Worm (Caenorhabditis elegans) whole organism, L1 larva: Measurements from ENCODE around the gene ZK370.6.
A peak's percentile ranks its signal among the peaks of the same experiment; 100 is the strongest.

Experiments used
- C04F5.9 ChIP-seq: sonication (generic microtip); optimal IDR thresholded peaks from 2 replicates; lab custom pipeline; 2016; ENCODE audit warnings: missing genetic modification characterization, missing compliant biosample characterization
- C16A3.4 ChIP-seq: fragments of 150-350 bp; optimal IDR thresholded peaks from 2 replicates; lab custom pipeline; 2014; ENCODE audit warnings: missing biosample characterization, missing genetic modification characterization
- Y116A8C.19 ChIP-seq: sonication (generic microtip); optimal IDR thresholded peaks from 2 replicates; lab custom pipeline; 2016; ENCODE audit warnings: missing compliant biosample characterization, missing genetic modification characterization, borderline replicate concordance
- aha-1 ChIP-seq: fragments of 150-350 bp; optimal IDR thresholded peaks from 2 replicates; lab custom pipeline; 2014; ENCODE audit warnings: missing biosample characterization, missing genetic modification characterization
- alr-1 ChIP-seq: fragments of 200-800 bp; sonication (Bioruptor generic); optimal IDR thresholded peaks from 2 replicates; lab custom pipeline; 2018; ENCODE audit warnings: borderline replicate concordance, mild to moderate bottlenecking, missing genetic modification characterization, missing compliant biosample characterization
- aly-2 ChIP-seq: fragments of 150-350 bp; optimal IDR thresholded peaks from 2 replicates; lab custom pipeline; 2014; ENCODE audit warnings: missing biosample characterization, missing genetic modification characterization
- ama-1 ChIP-seq: fragments of 150-350 bp; optimal IDR thresholded peaks from 2 replicates; lab custom pipeline; 2014
- blmp-1 ChIP-seq: fragments of 150-350 bp; optimal IDR thresholded peaks from 2 replicates; lab custom pipeline; 2014; ENCODE audit warnings: missing biosample characterization, missing genetic modification characterization
- ceh-63 ChIP-seq: fragments of 200-800 bp; sonication (Bioruptor generic); optimal IDR thresholded peaks from 2 replicates; lab custom pipeline; 2018; ENCODE audit warnings: mild to moderate bottlenecking, missing genetic modification characterization, missing compliant biosample characterization
- ceh-8 ChIP-seq: fragments of 200-800 bp; sonication (Bioruptor generic); optimal IDR thresholded peaks from 2 replicates; lab custom pipeline; 2018; ENCODE audit warnings: mild to moderate bottlenecking, missing genetic modification characterization, moderate library complexity, missing compliant biosample characterization
- ceh-82 ChIP-seq, 3 experiments: fragments of 150-350 bp in 1 of 3; sonication (generic microtip) in 2 of 3; optimal IDR thresholded peaks; 2 replicates each; lab custom pipeline; 2014 to 2017; ENCODE audit warnings: missing biosample characterization in 3 of 3, missing genetic modification characterization in 3 of 3
- ceh-90 ChIP-seq: sonication (generic microtip); optimal IDR thresholded peaks from 2 replicates; lab custom pipeline; 2016; ENCODE audit warnings: missing genetic modification characterization, missing compliant biosample characterization
- ces-1 ChIP-seq: fragments of 150-350 bp; optimal IDR thresholded peaks from 2 replicates; lab custom pipeline; 2014; ENCODE audit warnings: missing biosample characterization, missing genetic modification reagents, missing genetic modification characterization
- dpl-1 ChIP-seq, 3 experiments: fragments of 150-350 bp in 2 of 3; sonication (generic microtip) in 1 of 3; optimal IDR thresholded peaks; 2 replicates each; lab custom pipeline; 2014 to 2017; ENCODE audit warnings: missing biosample characterization in 3 of 3, missing genetic modification characterization in 3 of 3, missing genetic modification reagents in 3 of 3
- efl-3 ChIP-seq: fragments of 200-800 bp; sonication (Bioruptor generic); optimal IDR thresholded peaks from 2 replicates; lab custom pipeline; 2018; ENCODE audit warnings: mild to moderate bottlenecking, missing genetic modification characterization, missing compliant biosample characterization
- elt-2 ChIP-seq: sonication (generic microtip); optimal IDR thresholded peaks from 2 replicates; lab custom pipeline; 2016; ENCODE audit warnings: missing genetic modification characterization, mild to moderate bottlenecking, inconsistent platforms, missing compliant biosample characterization, missing genetic modification reagents
- elt-3 ChIP-seq, 6 experiments: fragments of 150-350 bp in 1 of 6; sonication (generic microtip); optimal IDR thresholded peaks; 2 replicates each; lab custom pipeline; 2017 to 2018; ENCODE audit warnings: missing biosample characterization in 6 of 6, missing genetic modification characterization in 6 of 6, inconsistent platforms in 1 of 6
- fkh-10 ChIP-seq: sonication (generic microtip); optimal IDR thresholded peaks from 2 replicates; lab custom pipeline; 2017; ENCODE audit warnings: missing biosample characterization, missing genetic modification reagents, missing genetic modification characterization
- fkh-4 ChIP-seq: sonication (generic microtip); optimal IDR thresholded peaks from 2 replicates; lab custom pipeline; 2016; ENCODE audit warnings: missing compliant biosample characterization, missing genetic modification characterization, borderline replicate concordance
- fkh-8 ChIP-seq: sonication (generic microtip); optimal IDR thresholded peaks from 2 replicates; lab custom pipeline; 2016; ENCODE audit warnings: mild to moderate bottlenecking, missing genetic modification characterization, missing compliant biosample characterization
- fos-1 ChIP-seq: fragments of 150-350 bp; optimal IDR thresholded peaks from 2 replicates; lab custom pipeline; 2014; ENCODE audit warnings: missing biosample characterization, missing genetic modification characterization
- grh-1 ChIP-seq: fragments of 200-800 bp; sonication (Bioruptor generic); IDR thresholded peaks from 2 replicates; pipeline ENCODE4 v1.3.6; 2022; ENCODE audit warnings: missing genetic modification reagents, missing genetic modification characterization, missing compliant biosample characterization
- hlh-17 ChIP-seq: fragments of 200-800 bp; sonication (Bioruptor generic); optimal IDR thresholded peaks from 2 replicates; lab custom pipeline; 2018; ENCODE audit warnings: missing genetic modification characterization, mild to moderate bottlenecking, missing compliant biosample characterization, moderate library complexity, borderline replicate concordance
- hlh-4 ChIP-seq: sonication (generic microtip); optimal IDR thresholded peaks from 2 replicates; lab custom pipeline; 2016; ENCODE audit warnings: mild to moderate bottlenecking, missing genetic modification characterization, missing compliant biosample characterization
- hpl-2 ChIP-seq: fragments of 150-350 bp; optimal IDR thresholded peaks from 2 replicates; lab custom pipeline; 2014; ENCODE audit warnings: missing biosample characterization, missing genetic modification reagents, missing genetic modification characterization
- isw-1 ChIP-seq: fragments of 200-800 bp; sonication (Bioruptor generic); IDR thresholded peaks from 2 replicates; pipeline ENCODE4 v1.3.6; 2022; ENCODE audit warnings: missing genetic modification characterization, missing compliant biosample characterization
- jun-1 ChIP-seq: fragments of 150-350 bp; optimal IDR thresholded peaks from 2 replicates; lab custom pipeline; 2014; ENCODE audit warnings: missing biosample characterization, missing genetic modification reagents, missing genetic modification characterization
- lin-13 ChIP-seq: fragments of 150-350 bp; optimal IDR thresholded peaks from 2 replicates; lab custom pipeline; 2014; ENCODE audit warnings: missing biosample characterization, missing genetic modification reagents, missing genetic modification characterization
- lin-14 ChIP-seq: fragments of 200-800 bp; sonication (Bioruptor generic); optimal IDR thresholded peaks from 2 replicates; lab custom pipeline; 2018; ENCODE audit warnings: mild to moderate bottlenecking, missing genetic modification characterization, moderate library complexity, missing compliant biosample characterization
- lin-15B ChIP-seq: fragments of 150-350 bp; sonication (generic microtip); optimal IDR thresholded peaks from 3 replicates; lab custom pipeline; 2014; ENCODE audit warnings: missing biosample characterization, missing genetic modification characterization
- lin-35 ChIP-seq, 2 experiments: fragments of 150-350 bp; optimal IDR thresholded peaks; 2 replicates each; lab custom pipeline; 2014; ENCODE audit warnings: missing biosample characterization in 2 of 2, missing genetic modification characterization in 2 of 2, missing genetic modification reagents in 2 of 2
- lir-3 ChIP-seq: sonication (generic microtip); optimal IDR thresholded peaks from 2 replicates; lab custom pipeline; 2016; ENCODE audit warnings: mild to moderate bottlenecking, missing genetic modification characterization, moderate library complexity, missing compliant biosample characterization; ENCODE audit not compliant: poor library complexity
- mef-2 ChIP-seq: fragments of 150-350 bp; optimal IDR thresholded peaks from 2 replicates; lab custom pipeline; 2014; ENCODE audit warnings: missing biosample characterization, missing genetic modification characterization
- nhr-12 ChIP-seq: sonication (generic microtip); optimal IDR thresholded peaks from 2 replicates; lab custom pipeline; 2017; ENCODE audit warnings: missing biosample characterization, missing genetic modification characterization
- nhr-19 ChIP-seq: fragments of 200-800 bp; sonication (Bioruptor generic); conservative IDR thresholded peaks from 2 replicates; pipeline ENCODE4 v1.3.6; 2022; ENCODE audit warnings: missing genetic modification characterization, missing compliant biosample characterization
- nhr-237 ChIP-seq: fragments of 150-350 bp; optimal IDR thresholded peaks from 2 replicates; lab custom pipeline; 2014; ENCODE audit warnings: missing biosample characterization, missing genetic modification characterization
- nhr-71 ChIP-seq: sonication (generic microtip); optimal IDR thresholded peaks from 2 replicates; lab custom pipeline; 2016; ENCODE audit warnings: mild to moderate bottlenecking, missing genetic modification characterization, moderate library complexity, missing compliant biosample characterization
- nhr-76 ChIP-seq: sonication (generic microtip); optimal IDR thresholded peaks from 2 replicates; lab custom pipeline; 2017; ENCODE audit warnings: missing biosample characterization, missing genetic modification characterization
- nhr-90 ChIP-seq: sonication (generic microtip); optimal IDR thresholded peaks from 2 replicates; lab custom pipeline; 2016; ENCODE audit warnings: mild to moderate bottlenecking, missing genetic modification characterization, missing compliant biosample characterization; ENCODE audit not compliant: poor library complexity
- pax-3 ChIP-seq: fragments of 200-800 bp; sonication (Bioruptor generic); optimal IDR thresholded peaks from 2 replicates; lab custom pipeline; 2018; ENCODE audit warnings: mild to moderate bottlenecking, missing genetic modification characterization, moderate library complexity, missing compliant biosample characterization
- pqm-1 ChIP-seq: sonication (generic microtip); optimal IDR thresholded peaks from 3 replicates; lab custom pipeline; 2017; ENCODE audit warnings: missing biosample characterization, missing genetic modification characterization
- skn-1 ChIP-seq: fragments of 150-350 bp; optimal IDR thresholded peaks from 2 replicates; lab custom pipeline; 2014; ENCODE audit warnings: missing biosample characterization, missing genetic modification characterization
- snu-23 ChIP-seq: sonication (generic microtip); optimal IDR thresholded peaks from 2 replicates; lab custom pipeline; 2016; ENCODE audit warnings: missing genetic modification characterization, missing compliant biosample characterization
- sup-37 ChIP-seq: fragments of 200-800 bp; sonication (Bioruptor generic); optimal IDR thresholded peaks from 2 replicates; lab custom pipeline; 2018; ENCODE audit warnings: mild to moderate bottlenecking, missing genetic modification characterization, missing compliant biosample characterization
- tlp-1 ChIP-seq: fragments of 150-350 bp; optimal IDR thresholded peaks from 2 replicates; lab custom pipeline; 2014; ENCODE audit warnings: missing biosample characterization, missing genetic modification characterization
- unc-62 ChIP-seq: fragments of 150-350 bp; optimal IDR thresholded peaks from 2 replicates; lab custom pipeline; 2014; ENCODE audit warnings: missing biosample characterization, missing genetic modification reagents, missing genetic modification characterization
- unc-86 ChIP-seq: sonication (generic microtip); optimal IDR thresholded peaks from 2 replicates; lab custom pipeline; 2016; ENCODE audit warnings: missing genetic modification characterization, missing compliant biosample characterization
- unc-98 ChIP-seq: fragments of 200-800 bp; sonication (Bioruptor generic); IDR thresholded peaks from 2 replicates; pipeline ENCODE4 v1.3.6; 2022; ENCODE audit warnings: missing genetic modification characterization, missing compliant biosample characterization

The ZK370.6 gene

DNA sequence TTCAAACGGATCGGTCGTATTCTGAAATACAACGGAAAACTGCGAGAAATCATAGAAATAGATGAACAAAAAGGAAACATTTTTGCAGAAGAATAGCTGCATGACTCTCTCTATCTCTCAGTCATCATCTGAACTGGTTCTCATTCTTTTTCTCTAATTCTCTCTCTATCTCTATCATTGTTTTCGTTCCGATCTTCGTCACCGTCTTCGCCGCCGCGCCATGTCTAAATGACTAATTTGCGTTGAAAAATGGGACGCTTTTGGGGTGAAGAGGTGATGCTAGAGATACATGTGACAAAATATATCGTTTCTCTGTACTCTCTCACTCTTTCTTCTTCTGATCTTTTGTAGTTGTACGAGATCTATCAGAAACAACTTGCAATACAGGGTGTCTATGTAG, 36.8 kb upstream of the ZK370.6 start (continued):
- TF ChIP-seq pax-3 (tag; lab: Kevin White, UChicago) (no peak), fos-1 (tag; lab: Kevin White, UChicago) (peak; percentile 8), nhr-71 (peak; percentile 81), alr-1 (tag; lab: Kevin White, UChicago) (no peak), C04F5.9 (tag; lab: Kevin White, UChicago) (no peak), skn-1 (tag; lab: Kevin White, UChicago) (peak; percentile 21), fkh-4 (no peak), unc-98 (no peak), fkh-8 (tag; lab: Kevin White, UChicago) (no peak), C16A3.4 (tag; lab: Kevin White, UChicago) (peak; percentile 18), aly-2 (tag; lab: Kevin White, UChicago) (no peak), unc-86 (tag; lab: Kevin White, UChicago) (no peak), hpl-2 (GFP tag; lab: Kevin White, UChicago) (no peak), nhr-76 (tag; lab: Kevin White, UChicago) (no peak), jun-1 (tag; lab: Kevin White, UChicago) (peak; percentile 53), tlp-1 (tag; lab: Kevin White, UChicago) (no peak), lin-14 (GFP tag; lab: Kevin White, UChicago) (peak; percentile 89), ama-1 (lab: Kevin White, UChicago) (no peak), ceh-82 (tag; optimal IDR thresholded peaks at IDR 0.05; lab: Kevin White, UChicago) (peak in 1 of 3 experiments; percentile 20), efl-3 (GFP tag; lab: Kevin White, UChicago) (no peak), nhr-237 (tag; lab: Kevin White, UChicago) (no peak), ceh-63 (GFP tag; lab: Kevin White, UChicago) (no peak), ces-1 (GFP tag; lab: Kevin White, UChicago) (no peak), hlh-17 (no peak), sup-37 (no peak), pqm-1 (tag; lab: Kevin White, UChicago) (no peak), nhr-12 (tag; lab: Kevin White, UChicago) (no peak), mef-2 (tag; lab: Kevin White, UChicago) (no peak), snu-23 (GFP tag; lab: Kevin White, UChicago) (peak; percentile 79), ceh-90 (no peak), ceh-8 (GFP tag; lab: Kevin White, UChicago) (no peak), lin-35 (GFP tag; optimal IDR thresholded peaks at IDR 0.05; lab: Kevin White, UChicago) (peak; percentile 37 to 61), aha-1 (tag; lab: Kevin White, UChicago) (no peak), elt-3 (tag; optimal IDR thresholded peaks at IDR 0.05; lab: Kevin White, UChicago) (peak in 2 of 6 experiments; percentile 76 to 89), hlh-4 (tag; lab: Kevin White, UChicago) (no peak), unc-62 (GFP tag; lab: Kevin White, UChicago) (no peak), grh-1 (GFP tag; lab: Robert Waterston, UW) (peak; percentile 87), isw-1 (GFP tag; lab: Robert Waterston, UW) (no peak)

DNA sequence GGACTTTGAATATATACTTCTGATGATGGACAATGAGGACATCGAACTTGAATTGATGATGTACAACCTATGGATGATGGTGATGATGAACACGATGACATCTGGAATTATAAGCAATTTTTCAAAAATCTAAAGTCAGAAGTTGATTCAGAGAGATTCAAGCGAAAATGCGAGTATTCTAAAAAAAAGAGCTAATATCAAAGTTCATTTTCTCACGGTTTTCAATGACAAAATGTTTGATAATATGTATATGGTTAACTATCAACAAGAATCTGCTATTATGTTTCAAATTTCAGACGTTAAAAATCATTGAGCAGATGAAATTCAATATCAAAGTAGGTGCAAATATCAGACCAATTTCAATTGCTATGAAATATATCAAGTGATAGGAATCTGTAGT, 36.3 kb upstream of the ZK370.6 start, which contains the start of gene K02D10.4:
K02D10.4 (minus strand) TSS at position 101 of the 400 bp plus-strand sequence.
- TF ChIP-seq Y116A8C.19 (tag; lab: Kevin White, UChicago) (no peak), lin-15B (no peak), nhr-19 (no peak), nhr-90 (tag; lab: Kevin White, UChicago) (no peak), blmp-1 (no peak), dpl-1 (GFP tag; optimal IDR thresholded peaks at IDR 0.05; lab: Kevin White, UChicago) (no peak), lin-14 (GFP tag; lab: Kevin White, UChicago) (no peak), nhr-12 (tag; lab: Kevin White, UChicago) (no peak), lir-3 (tag; lab: Kevin White, UChicago) (no peak), elt-2 (no peak), nhr-76 (tag; lab: Kevin White, UChicago) (no peak), fkh-10 (no peak), skn-1 (tag; lab: Kevin White, UChicago) (no peak), aha-1 (tag; lab: Kevin White, UChicago) (no peak), efl-3 (GFP tag; lab: Kevin White, UChicago) (no peak), lin-13 (GFP tag; lab: Kevin White, UChicago) (no peak)
